Worm (Caenorhabditis elegans) whole organism, L1 larva: ENCODE data around the gene faah-5.

ENCODE experiments used
- C16A3.4 ChIP-seq: fragments of 150-350 bp; optimal IDR thresholded peaks from 2 replicates; lab custom pipeline; 2014; ENCODE audit warnings: missing biosample characterization, missing genetic modification characterization
- F16B12.6 ChIP-seq: fragments of 150-350 bp; optimal IDR thresholded peaks from 2 replicates; lab custom pipeline; 2014; ENCODE audit warnings: missing biosample characterization, missing genetic modification characterization
- aha-1 ChIP-seq: fragments of 150-350 bp; optimal IDR thresholded peaks from 2 replicates; lab custom pipeline; 2014; ENCODE audit warnings: missing biosample characterization, missing genetic modification characterization
- alr-1 ChIP-seq: fragments of 200-800 bp; sonication (Bioruptor generic); optimal IDR thresholded peaks from 2 replicates; lab custom pipeline; 2018; ENCODE audit warnings: borderline replicate concordance, mild to moderate bottlenecking, missing genetic modification characterization, missing compliant biosample characterization
- aly-2 ChIP-seq: fragments of 150-350 bp; optimal IDR thresholded peaks from 2 replicates; lab custom pipeline; 2014; ENCODE audit warnings: missing biosample characterization, missing genetic modification characterization
- ama-1 ChIP-seq: fragments of 150-350 bp; optimal IDR thresholded peaks from 2 replicates; lab custom pipeline; 2014
- ceh-8 ChIP-seq: fragments of 200-800 bp; sonication (Bioruptor generic); optimal IDR thresholded peaks from 2 replicates; lab custom pipeline; 2018; ENCODE audit warnings: mild to moderate bottlenecking, missing genetic modification characterization, moderate library complexity, missing compliant biosample characterization
- ceh-82 ChIP-seq, 3 experiments: fragments of 150-350 bp in 1 of 3; sonication (generic microtip) in 2 of 3; optimal IDR thresholded peaks; 2 replicates each; lab custom pipeline; 2014 to 2017; ENCODE audit warnings: missing biosample characterization in 3 of 3, missing genetic modification characterization in 3 of 3
- ces-1 ChIP-seq: fragments of 150-350 bp; optimal IDR thresholded peaks from 2 replicates; lab custom pipeline; 2014; ENCODE audit warnings: missing biosample characterization, missing genetic modification reagents, missing genetic modification characterization
- dsc-1 ChIP-seq: sonication (generic microtip); optimal IDR thresholded peaks from 2 replicates; lab custom pipeline; 2016; ENCODE audit warnings: mild to moderate bottlenecking, missing genetic modification characterization, missing compliant biosample characterization
- efl-1 ChIP-seq, 4 experiments: fragments of 150-350 bp; optimal IDR thresholded peaks in 3 of 4; peaks in 1 of 4; 1 replicate in 1 of 4; 2 replicates in 3 of 4; lab custom pipeline; 2014; ENCODE audit warnings: missing biosample characterization in 2 of 4, missing genetic modification characterization in 2 of 4, missing genetic modification reagents in 2 of 4
- egl-13 ChIP-seq: sonication (generic microtip); optimal IDR thresholded peaks from 2 replicates; lab custom pipeline; 2016; ENCODE audit warnings: missing genotype, missing genetic modification reagents, missing genetic modification characterization, missing compliant biosample characterization
- egl-27 ChIP-seq, 2 experiments: fragments of 150-350 bp in 1 of 2; sonication (generic microtip); optimal IDR thresholded peaks; 3 replicates each; lab custom pipeline; 2017 to 2018; ENCODE audit warnings: missing biosample characterization in 2 of 2, missing genetic modification characterization in 2 of 2, missing genetic modification reagents in 2 of 2
- elt-2 ChIP-seq: sonication (generic microtip); optimal IDR thresholded peaks from 2 replicates; lab custom pipeline; 2016; ENCODE audit warnings: missing genetic modification characterization, mild to moderate bottlenecking, inconsistent platforms, missing compliant biosample characterization, missing genetic modification reagents
- elt-3 ChIP-seq, 6 experiments: fragments of 150-350 bp in 1 of 6; sonication (generic microtip); optimal IDR thresholded peaks; 2 replicates each; lab custom pipeline; 2017 to 2018; ENCODE audit warnings: missing biosample characterization in 6 of 6, missing genetic modification characterization in 6 of 6, inconsistent platforms in 1 of 6
- ets-5 ChIP-seq: fragments of 200-800 bp; sonication (Bioruptor generic); IDR thresholded peaks from 2 replicates; pipeline ENCODE4 v1.3.6; 2022; ENCODE audit warnings: missing genetic modification characterization, missing compliant biosample characterization
- fkh-10 ChIP-seq: sonication (generic microtip); optimal IDR thresholded peaks from 2 replicates; lab custom pipeline; 2017; ENCODE audit warnings: missing biosample characterization, missing genetic modification reagents, missing genetic modification characterization
- fkh-8 ChIP-seq: sonication (generic microtip); optimal IDR thresholded peaks from 2 replicates; lab custom pipeline; 2016; ENCODE audit warnings: mild to moderate bottlenecking, missing genetic modification characterization, missing compliant biosample characterization
- fos-1 ChIP-seq: fragments of 150-350 bp; optimal IDR thresholded peaks from 2 replicates; lab custom pipeline; 2014; ENCODE audit warnings: missing biosample characterization, missing genetic modification characterization
- hpl-2 ChIP-seq: fragments of 150-350 bp; optimal IDR thresholded peaks from 2 replicates; lab custom pipeline; 2014; ENCODE audit warnings: missing biosample characterization, missing genetic modification reagents, missing genetic modification characterization
- lin-15B ChIP-seq: fragments of 150-350 bp; sonication (generic microtip); optimal IDR thresholded peaks from 3 replicates; lab custom pipeline; 2014; ENCODE audit warnings: missing biosample characterization, missing genetic modification characterization
- lin-35 ChIP-seq, 2 experiments: fragments of 150-350 bp; optimal IDR thresholded peaks; 2 replicates each; lab custom pipeline; 2014; ENCODE audit warnings: missing biosample characterization in 2 of 2, missing genetic modification characterization in 2 of 2, missing genetic modification reagents in 2 of 2
- lin-39 ChIP-seq: fragments of 150-350 bp; optimal IDR thresholded peaks from 2 replicates; lab custom pipeline; 2014; ENCODE audit warnings: missing biosample characterization, missing genetic modification reagents, missing genetic modification characterization
- lir-3 ChIP-seq: sonication (generic microtip); optimal IDR thresholded peaks from 2 replicates; lab custom pipeline; 2016; ENCODE audit warnings: mild to moderate bottlenecking, missing genetic modification characterization, moderate library complexity, missing compliant biosample characterization; ENCODE audit not compliant: poor library complexity
- mab-9 ChIP-seq: fragments of 200-800 bp; sonication (Bioruptor generic); IDR thresholded peaks from 2 replicates; pipeline ENCODE4 v1.3.6; 2022; ENCODE audit warnings: missing genetic modification reagents, missing genetic modification characterization, missing compliant biosample characterization
- mdl-1 ChIP-seq, 2 experiments: fragments of 150-350 bp; optimal IDR thresholded peaks; 2 replicates each; lab custom pipeline; 2014 to 2017; ENCODE audit warnings: missing biosample characterization in 2 of 2, missing genetic modification characterization in 2 of 2, inconsistent platforms in 1 of 2
- mef-2 ChIP-seq: fragments of 150-350 bp; optimal IDR thresholded peaks from 2 replicates; lab custom pipeline; 2014; ENCODE audit warnings: missing biosample characterization, missing genetic modification characterization
- nhr-11 ChIP-seq: fragments of 150-350 bp; optimal IDR thresholded peaks from 2 replicates; lab custom pipeline; 2014; ENCODE audit warnings: missing biosample characterization, missing genetic modification characterization
- nhr-19 ChIP-seq: fragments of 200-800 bp; sonication (Bioruptor generic); conservative IDR thresholded peaks from 2 replicates; pipeline ENCODE4 v1.3.6; 2022; ENCODE audit warnings: missing genetic modification characterization, missing compliant biosample characterization
- nhr-237 ChIP-seq: fragments of 150-350 bp; optimal IDR thresholded peaks from 2 replicates; lab custom pipeline; 2014; ENCODE audit warnings: missing biosample characterization, missing genetic modification characterization
- nhr-28 ChIP-seq: fragments of 150-350 bp; optimal IDR thresholded peaks from 2 replicates; lab custom pipeline; 2014; ENCODE audit warnings: missing biosample characterization, missing genetic modification characterization
- nhr-47 ChIP-seq: sonication (generic microtip); optimal IDR thresholded peaks from 2 replicates; lab custom pipeline; 2016; ENCODE audit warnings: mild to moderate bottlenecking, missing genetic modification characterization, moderate library complexity, missing compliant biosample characterization
- nhr-71 ChIP-seq: sonication (generic microtip); optimal IDR thresholded peaks from 2 replicates; lab custom pipeline; 2016; ENCODE audit warnings: mild to moderate bottlenecking, missing genetic modification characterization, moderate library complexity, missing compliant biosample characterization
- nhr-76 ChIP-seq: sonication (generic microtip); optimal IDR thresholded peaks from 2 replicates; lab custom pipeline; 2017; ENCODE audit warnings: missing biosample characterization, missing genetic modification characterization
- nhr-85 ChIP-seq: sonication (generic microtip); peaks from one replicate; lab custom pipeline; 2016; ENCODE audit warnings: missing genetic modification characterization, inconsistent platforms, missing compliant biosample characterization
- nhr-90 ChIP-seq: sonication (generic microtip); optimal IDR thresholded peaks from 2 replicates; lab custom pipeline; 2016; ENCODE audit warnings: mild to moderate bottlenecking, missing genetic modification characterization, missing compliant biosample characterization; ENCODE audit not compliant: poor library complexity
- pax-3 ChIP-seq: fragments of 200-800 bp; sonication (Bioruptor generic); optimal IDR thresholded peaks from 2 replicates; lab custom pipeline; 2018; ENCODE audit warnings: mild to moderate bottlenecking, missing genetic modification characterization, moderate library complexity, missing compliant biosample characterization
- skn-1 ChIP-seq: fragments of 150-350 bp; optimal IDR thresholded peaks from 2 replicates; lab custom pipeline; 2014; ENCODE audit warnings: missing biosample characterization, missing genetic modification characterization
- snpc-4 ChIP-seq: fragments of 150-350 bp; optimal IDR thresholded peaks from 2 replicates; lab custom pipeline; 2014; ENCODE audit warnings: missing biosample characterization, missing genetic modification characterization
- sup-37 ChIP-seq: fragments of 200-800 bp; sonication (Bioruptor generic); optimal IDR thresholded peaks from 2 replicates; lab custom pipeline; 2018; ENCODE audit warnings: mild to moderate bottlenecking, missing genetic modification characterization, missing compliant biosample characterization
- swsn-7 ChIP-seq: sonication (generic microtip); optimal IDR thresholded peaks from 2 replicates; lab custom pipeline; 2016; ENCODE audit warnings: missing genetic modification characterization, missing compliant biosample characterization
- tlp-1 ChIP-seq: fragments of 150-350 bp; optimal IDR thresholded peaks from 2 replicates; lab custom pipeline; 2014; ENCODE audit warnings: missing biosample characterization, missing genetic modification characterization
- unc-30 ChIP-seq: sonication (generic microtip); optimal IDR thresholded peaks from 2 replicates; lab custom pipeline; 2017; ENCODE audit warnings: missing biosample characterization, missing genetic modification characterization
- unc-62 ChIP-seq: fragments of 150-350 bp; optimal IDR thresholded peaks from 2 replicates; lab custom pipeline; 2014; ENCODE audit warnings: missing biosample characterization, missing genetic modification reagents, missing genetic modification characterization
- unc-98 ChIP-seq: fragments of 200-800 bp; sonication (Bioruptor generic); IDR thresholded peaks from 2 replicates; pipeline ENCODE4 v1.3.6; 2022; ENCODE audit warnings: missing genetic modification characterization, missing compliant biosample characterization
- xbp-1 ChIP-seq: sonication (generic microtip); optimal IDR thresholded peaks from 2 replicates; lab custom pipeline; 2016; ENCODE audit warnings: missing genetic modification characterization, missing compliant biosample characterization
- zag-1 ChIP-seq: fragments of 150-350 bp; optimal IDR thresholded peaks from 2 replicates; lab custom pipeline; 2014; ENCODE audit warnings: missing biosample characterization, missing genetic modification characterization
- ztf-11 ChIP-seq, 2 experiments: sonication (generic microtip); optimal IDR thresholded peaks; 2 replicates each; lab custom pipeline; 2016 to 2017; ENCODE audit warnings: missing genetic modification characterization in 2 of 2, missing biosample characterization in 1 of 2, missing compliant biosample characterization in 1 of 2

The faah-5 gene

DNA sequence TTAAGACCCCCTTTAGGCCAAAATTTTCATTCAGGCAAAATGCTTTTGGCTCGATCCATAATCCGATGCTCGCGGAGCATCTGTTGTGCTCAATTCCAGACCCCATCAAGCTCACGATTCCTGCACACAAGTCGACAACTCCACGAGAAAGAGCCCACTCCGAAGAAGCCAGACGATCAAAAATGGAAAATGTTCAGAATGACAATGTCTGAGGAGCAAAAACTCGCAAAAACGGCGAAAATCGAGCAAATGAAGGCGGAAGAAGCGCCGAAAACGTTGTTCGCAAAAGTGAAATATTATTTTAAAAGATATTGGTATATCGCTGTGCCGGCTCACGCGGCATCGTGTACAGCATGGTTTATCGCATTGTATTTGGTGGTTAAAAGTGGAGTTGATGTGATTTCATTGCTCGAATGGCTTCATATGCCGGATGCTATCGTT lies 30.4 kb upstream of the faah-5 start, which contains the start of gene Y56A3A.22 (continued):
- TF ChIP-seq sup-37 (GFP tag; lab: Kevin White, UChicago) (no peak), pax-3 (tag; lab: Kevin White, UChicago) (peak; percentile 33), nhr-47 (peak; percentile 40), ama-1 (lab: Kevin White, UChicago) (peak; percentile 86), lin-15B (tag; lab: Kevin White, UChicago) (no peak), efl-1 (optimal IDR thresholded peaks at IDR 0.05; lab: Kevin White, UChicago) (peak; percentile 7 to 18), efl-1 (GFP tag; optimal IDR thresholded peaks at IDR 0.05 in 1 of 2; lab: Kevin White, UChicago) (peak in 1 of 2 experiments; percentile 91), elt-2 (tag; lab: Kevin White, UChicago) (peak; percentile 29), nhr-71 (peak; percentile 62)

DNA sequence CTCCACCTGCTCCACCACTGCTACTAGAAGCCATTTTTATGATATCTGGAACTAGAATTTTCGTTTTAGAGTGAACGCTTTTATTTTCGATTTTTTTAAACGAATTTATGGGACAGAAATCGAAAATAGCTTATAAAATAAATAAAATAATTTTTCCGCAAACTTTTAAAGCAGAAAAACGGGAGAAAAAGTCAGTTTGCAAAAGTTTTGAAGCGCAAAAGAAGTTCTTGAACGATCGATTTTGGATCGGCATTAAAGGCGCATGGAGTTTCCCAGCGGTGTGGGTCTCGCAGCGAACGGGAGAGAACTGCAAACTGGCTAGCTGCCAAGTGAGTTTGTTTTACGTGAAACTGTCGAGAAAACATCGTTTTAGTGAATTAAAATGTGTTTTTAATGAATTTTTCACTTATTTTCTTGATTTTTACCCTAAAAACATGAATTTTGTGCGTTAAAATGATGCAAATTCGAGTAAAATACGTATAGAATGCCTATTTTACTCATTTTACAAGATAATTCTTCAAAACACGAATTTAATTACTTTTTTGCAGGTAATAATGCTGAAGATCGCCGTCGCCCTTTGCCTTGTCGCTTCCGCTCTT lies 29.1 kb upstream of the faah-5 start, which contains the start of the genes ccf-1 and trap-4:
TSS of gene ccf-1 (minus strand) at position 51 of the 599 bp plus-strand sequence.
TSS of gene trap-4 (plus strand) at position 549 of the 599 bp plus-strand sequence.
- TF ChIP-seq nhr-47 = peak; percentile 52
- TF ChIP-seq mab-9 = no peak
- TF ChIP-seq nhr-76 = no peak
- TF ChIP-seq nhr-71 = peak; percentile 58
- TF ChIP-seq nhr-90 (tag; lab: Kevin White, UChicago) = peak; percentile 20
- TF ChIP-seq snpc-4 = peak; percentile 25
- TF ChIP-seq nhr-237 (tag; lab: Kevin White, UChicago) = no peak
- peak; percentile 48 for TF ChIP-seq C16A3.4 (tag; lab: Kevin White, UChicago)
- TF ChIP-seq lir-3 (tag; lab: Kevin White, UChicago) = no peak
- TF ChIP-seq ceh-8 (GFP tag; lab: Kevin White, UChicago) = no peak
- TF ChIP-seq nhr-28 (tag; lab: Kevin White, UChicago) = no peak
- peak; percentile 44 for TF ChIP-seq skn-1
- peak; percentile 7 for TF ChIP-seq fkh-8 (tag; lab: Kevin White, UChicago)
- no peak for TF ChIP-seq zag-1 (tag; lab: Kevin White, UChicago)
- peak; percentile 35 for TF ChIP-seq dsc-1 (tag; lab: Kevin White, UChicago)
- peak; percentile 40 for TF ChIP-seq xbp-1 (tag; lab: Kevin White, UChicago)
- no peak for TF ChIP-seq sup-37 (GFP tag; lab: Kevin White, UChicago)
- TF ChIP-seq unc-30 (tag; lab: Kevin White, UChicago) = no peak
- TF ChIP-seq mdl-1 (tag; optimal IDR thresholded peaks at IDR 0.05; lab: Kevin White, UChicago) = no peak
- no peak for TF ChIP-seq hpl-2 (GFP tag; lab: Kevin White, UChicago)
- TF ChIP-seq ces-1 (GFP tag; lab: Kevin White, UChicago) = no peak
- TF ChIP-seq ztf-11 (tag; optimal IDR thresholded peaks at IDR 0.05; lab: Kevin White, UChicago) = no peak
- no peak for TF ChIP-seq unc-98
- no peak for TF ChIP-seq egl-27 (tag; optimal IDR thresholded peaks at IDR 0.05; lab: Kevin White, UChicago)
- TF ChIP-seq lin-35 (GFP tag; optimal IDR thresholded peaks at IDR 0.05; lab: Kevin White, UChicago) = peak; percentile 67 to 84
- TF ChIP-seq swsn-7 = peak; percentile 6
- TF ChIP-seq alr-1 (tag; lab: Kevin White, UChicago) = no peak
- no peak for TF ChIP-seq pax-3 (tag; lab: Kevin White, UChicago)
- peak; percentile 67 for TF ChIP-seq nhr-85
- no peak for TF ChIP-seq tlp-1 (tag; lab: Kevin White, UChicago)
- TF ChIP-seq nhr-11 = no peak
- peak in 2 of 3 experiments; percentile 22 to 58 for TF ChIP-seq ceh-82 (tag; optimal IDR thresholded peaks at IDR 0.05; lab: Kevin White, UChicago)
- peak; percentile 7 for TF ChIP-seq aly-2
- TF ChIP-seq aha-1 = no peak
- TF ChIP-seq mef-2 = no peak
- no peak for TF ChIP-seq elt-2 (tag; lab: Kevin White, UChicago)
- TF ChIP-seq ets-5 (GFP tag; lab: Robert Waterston, UW) = no peak
- TF ChIP-seq efl-1 (optimal IDR thresholded peaks at IDR 0.05; lab: Kevin White, UChicago) = peak; percentile 67 to 76
- peak; percentile 62 to 94 for TF ChIP-seq efl-1 (GFP tag; optimal IDR thresholded peaks at IDR 0.05 in 1 of 2; lab: Kevin White, UChicago)
- TF ChIP-seq F16B12.6 = peak; percentile 49
- no peak for TF ChIP-seq egl-13 (tag; lab: Kevin White, UChicago)
- TF ChIP-seq fos-1 (tag; lab: Kevin White, UChicago) = no peak
- TF ChIP-seq lin-39 (tag; lab: Kevin White, UChicago) = no peak
- no peak; the same call in 1 of the 2 replicates for TF ChIP-seq nhr-19 (GFP tag; lab: Robert Waterston, UW)
- no peak for TF ChIP-seq fkh-10 (GFP tag; lab: Kevin White, UChicago)
- peak in 2 of 6 experiments; percentile 26 to 48 for TF ChIP-seq elt-3 (tag; optimal IDR thresholded peaks at IDR 0.05; lab: Kevin White, UChicago)
- no peak for TF ChIP-seq ama-1 (lab: Kevin White, UChicago)
- no peak for TF ChIP-seq unc-62
